Worm (Caenorhabditis elegans) whole organism, late embryonic: ENCODE measurements around the gene srx-101.

Experiments
- C08G9.2 ChIP-seq: sonication (generic microtip); optimal IDR thresholded peaks from 2 replicates; lab custom pipeline; 2016; ENCODE audit warnings: mild to moderate bottlenecking, missing genetic modification characterization, moderate library complexity, missing compliant biosample characterization
- C38D4.7 ChIP-seq: fragments of 200-800 bp; sonication (Bioruptor generic); optimal IDR thresholded peaks from 2 replicates; lab custom pipeline; 2018; ENCODE audit warnings: mild to moderate bottlenecking, missing genetic modification characterization, moderate library complexity, missing compliant biosample characterization
- K02D7.2 ChIP-seq: sonication (generic microtip); optimal IDR thresholded peaks from 2 replicates; lab custom pipeline; 2017; ENCODE audit warnings: mild to moderate bottlenecking, missing genetic modification characterization, missing compliant biosample characterization
- T23F11.4 ChIP-seq: fragments of 200-800 bp; sonication (Bioruptor generic); optimal IDR thresholded peaks from 2 replicates; lab custom pipeline; 2018; ENCODE audit warnings: mild to moderate bottlenecking, missing genetic modification characterization, missing compliant biosample characterization
- Y22D7AL.16 ChIP-seq: sonication (generic microtip); optimal IDR thresholded peaks from 2 replicates; lab custom pipeline; 2016; ENCODE audit warnings: missing genetic modification characterization, missing compliant biosample characterization
- ceh-14 ChIP-seq: sonication (generic microtip); optimal IDR thresholded peaks from 2 replicates; lab custom pipeline; 2016; ENCODE audit warnings: missing genotype, missing genetic modification characterization, missing compliant biosample characterization
- ceh-18 ChIP-seq: sonication (generic microtip); optimal IDR thresholded peaks from 2 replicates; lab custom pipeline; 2016; ENCODE audit warnings: missing genetic modification characterization, missing compliant biosample characterization
- ceh-2 ChIP-seq: sonication (generic microtip); optimal IDR thresholded peaks from 2 replicates; lab custom pipeline; 2016; ENCODE audit warnings: missing genotype, missing genetic modification characterization, missing compliant biosample characterization
- ceh-22 ChIP-seq: sonication (generic microtip); optimal IDR thresholded peaks from 2 replicates; lab custom pipeline; 2017; ENCODE audit warnings: missing biosample characterization, missing genetic modification characterization
- ceh-24 ChIP-seq: sonication (generic microtip); optimal IDR thresholded peaks from 2 replicates; lab custom pipeline; 2016; ENCODE audit warnings: mild to moderate bottlenecking, missing genetic modification characterization, missing compliant biosample characterization
- ceh-30 ChIP-seq: fragments of 150-350 bp; optimal IDR thresholded peaks from 2 replicates; lab custom pipeline; 2014; ENCODE audit warnings: missing biosample characterization, missing genetic modification characterization
- ceh-34 ChIP-seq: sonication (generic microtip); optimal IDR thresholded peaks from 2 replicates; lab custom pipeline; 2016; ENCODE audit warnings: mild to moderate bottlenecking, missing genetic modification characterization, missing compliant biosample characterization
- ceh-45 ChIP-seq: fragments of 200-800 bp; sonication (Bioruptor generic); IDR thresholded peaks from 2 replicates; pipeline ENCODE4 v1.3.6; 2022; ENCODE audit warnings: missing genetic modification reagents, missing genetic modification characterization, missing compliant biosample characterization
- ceh-48 ChIP-seq: sonication (generic microtip); optimal IDR thresholded peaks from 2 replicates; lab custom pipeline; 2016; ENCODE audit warnings: missing genetic modification characterization, inconsistent platforms, missing compliant biosample characterization
- fkh-6 ChIP-seq: sonication (generic microtip); optimal IDR thresholded peaks from 2 replicates; lab custom pipeline; 2016; ENCODE audit warnings: missing genetic modification characterization, missing compliant biosample characterization
- hlh-13 ChIP-seq: fragments of 200-800 bp; sonication (Bioruptor generic); optimal IDR thresholded peaks from 2 replicates; lab custom pipeline; 2018; ENCODE audit warnings: mild to moderate bottlenecking, missing genetic modification characterization, missing compliant biosample characterization
- hlh-15 ChIP-seq: sonication (generic microtip); optimal IDR thresholded peaks from 2 replicates; lab custom pipeline; 2016; ENCODE audit warnings: missing genetic modification characterization, missing compliant biosample characterization
- hlh-30 ChIP-seq: sonication (generic microtip); optimal IDR thresholded peaks from 2 replicates; lab custom pipeline; 2017; ENCODE audit warnings: antibody characterized with exemption, missing genetic modification characterization, missing compliant biosample characterization; ENCODE audit not compliant: insufficient read depth
- lim-6 ChIP-seq: sonication (generic microtip); optimal IDR thresholded peaks from 2 replicates; lab custom pipeline; 2016; ENCODE audit warnings: missing genetic modification characterization, missing compliant biosample characterization
- lin-11 ChIP-seq: fragments of 200-800 bp; sonication (Bioruptor generic); optimal IDR thresholded peaks from 2 replicates; lab custom pipeline; 2018; ENCODE audit warnings: mild to moderate bottlenecking, missing genetic modification characterization, missing compliant biosample characterization
- madf-2 ChIP-seq: sonication (generic microtip); optimal IDR thresholded peaks from 2 replicates; lab custom pipeline; 2017; ENCODE audit warnings: missing genetic modification characterization, missing compliant biosample characterization
- mec-3 ChIP-seq: sonication (generic microtip); optimal IDR thresholded peaks from 2 replicates; lab custom pipeline; 2016; ENCODE audit warnings: borderline replicate concordance, missing genetic modification characterization, missing compliant biosample characterization
- nfya-1 ChIP-seq: sonication (generic microtip); optimal IDR thresholded peaks from 2 replicates; lab custom pipeline; 2017; ENCODE audit warnings: missing genetic modification characterization, mild to moderate bottlenecking, missing compliant biosample characterization, antibody characterized with exemption, moderate library complexity
- nhr-11 ChIP-seq: fragments of 150-350 bp; optimal IDR thresholded peaks from 2 replicates; lab custom pipeline; 2014; ENCODE audit warnings: missing biosample characterization, missing genetic modification characterization
- npax-4 ChIP-seq: sonication (generic microtip); optimal IDR thresholded peaks from 2 replicates; lab custom pipeline; 2016; ENCODE audit warnings: missing genetic modification characterization, missing compliant biosample characterization
- pag-3 ChIP-seq: sonication (generic microtip); optimal IDR thresholded peaks from 2 replicates; lab custom pipeline; 2016; ENCODE audit warnings: missing compliant biosample characterization, missing genetic modification characterization, borderline replicate concordance
- pax-1 ChIP-seq: fragments of 150-350 bp; optimal IDR thresholded peaks from 2 replicates; lab custom pipeline; 2014; ENCODE audit warnings: missing biosample characterization, missing genetic modification characterization
- pha-2 ChIP-seq: sonication (generic microtip); optimal IDR thresholded peaks from 2 replicates; lab custom pipeline; 2017; ENCODE audit warnings: mild to moderate bottlenecking, missing genetic modification characterization, missing compliant biosample characterization
- pros-1 ChIP-seq: fragments of 150-350 bp; optimal IDR thresholded peaks from 2 replicates; lab custom pipeline; 2014; ENCODE audit warnings: missing biosample characterization, missing genetic modification reagents, missing genetic modification characterization
- rnt-1 ChIP-seq: sonication (generic microtip); optimal IDR thresholded peaks from 2 replicates; lab custom pipeline; 2016; ENCODE audit warnings: missing genetic modification characterization, missing compliant biosample characterization
- sdc-2 ChIP-seq: sonication (generic microtip); optimal IDR thresholded peaks from 2 replicates; lab custom pipeline; 2016; ENCODE audit warnings: missing genotype, missing genetic modification characterization, missing compliant biosample characterization
- sox-2 ChIP-seq: fragments of 200-800 bp; sonication (Bioruptor generic); IDR thresholded peaks from 2 replicates; pipeline ENCODE4 v1.3.6; 2022; ENCODE audit warnings: missing genetic modification reagents, missing genetic modification characterization, missing compliant biosample characterization
- sox-4 ChIP-seq: sonication (generic microtip); optimal IDR thresholded peaks from 2 replicates; lab custom pipeline; 2017; ENCODE audit warnings: mild to moderate bottlenecking, missing genetic modification characterization, inconsistent platforms, missing compliant biosample characterization
- syd-9 ChIP-seq: sonication (generic microtip); optimal IDR thresholded peaks from 2 replicates; lab custom pipeline; 2016; ENCODE audit warnings: mild to moderate bottlenecking, missing genetic modification characterization, moderate library complexity, missing compliant biosample characterization
- ttx-3 ChIP-seq: sonication (generic microtip); optimal IDR thresholded peaks from 2 replicates; lab custom pipeline; 2016; ENCODE audit warnings: missing genetic modification reagents, missing genetic modification characterization, missing compliant biosample characterization
- unc-3 ChIP-seq, 2 experiments: fragments of 200-800 bp in 1 of 2; sonication (Bioruptor generic) in 1 of 2; sonication (generic microtip) in 1 of 2; conservative IDR thresholded peaks in 1 of 2; optimal IDR thresholded peaks in 1 of 2; 2 replicates each; pipeline versions ENCODE4 v1.3.6 to Lab custom; 2016 to 2022; ENCODE audit warnings: missing compliant biosample characterization in 2 of 2, missing genetic modification characterization in 2 of 2, missing genetic modification reagents in 1 of 2
- unc-42 ChIP-seq: sonication (generic microtip); optimal IDR thresholded peaks from 2 replicates; lab custom pipeline; 2016; ENCODE audit warnings: missing genotype, missing genetic modification characterization, missing compliant biosample characterization
- unc-55 ChIP-seq: sonication (generic microtip); optimal IDR thresholded peaks from 2 replicates; lab custom pipeline; 2017; ENCODE audit warnings: missing biosample characterization, missing genetic modification reagents, missing genetic modification characterization
- ztf-16 ChIP-seq: sonication (generic microtip); optimal IDR thresholded peaks from 2 replicates; lab custom pipeline; 2017; ENCODE audit warnings: missing genetic modification characterization, missing compliant biosample characterization

srx-101 gene

DNA sequence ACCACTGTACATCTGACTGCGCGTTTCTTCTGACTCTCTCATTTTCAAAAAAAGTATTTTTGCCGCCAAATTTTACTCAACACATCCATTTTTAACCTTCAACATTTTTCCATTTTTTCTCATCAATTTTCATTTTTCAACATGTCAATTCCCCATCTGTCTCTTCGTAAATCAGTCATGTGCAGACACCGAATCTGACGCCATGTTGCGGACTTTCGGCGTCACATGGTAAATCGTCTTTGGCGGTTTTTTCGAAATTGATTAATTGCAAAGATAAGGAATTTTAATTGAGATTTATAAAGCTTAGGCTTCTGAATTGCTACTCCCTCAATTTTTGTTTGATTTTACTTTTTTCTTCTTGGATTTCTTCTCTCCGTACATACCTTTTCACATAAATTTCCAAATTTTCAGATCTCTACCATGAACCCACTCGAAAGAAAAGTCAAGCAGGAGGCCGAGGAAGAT, 7.7 kb downstream of the srx-101 start, which contains the start of gene F19B10.1:
Gene F19B10.1 (plus strand): TSS at position 415 of the 465 bp plus-strand sequence.
- TF ChIP-seq unc-42 (tag; lab: Kevin White, UChicago) (peak; percentile 14), sdc-2 (tag; lab: Kevin White, UChicago) (no peak), pros-1 (no peak), sox-4 (tag; lab: Kevin White, UChicago) (no peak), T23F11.4 (GFP tag; lab: Kevin White, UChicago) (no peak), C08G9.2 (tag; lab: Kevin White, UChicago) (no peak), sox-2 (GFP tag; lab: Robert Waterston, UW) (no peak), Y22D7AL.16 (tag; lab: Kevin White, UChicago) (no peak), nfya-1 (tag; lab: Kevin White, UChicago) (peak; percentile 39), hlh-15 (no peak), ztf-16 (tag; lab: Kevin White, UChicago) (no peak), pag-3 (tag; lab: Kevin White, UChicago) (no peak), ceh-24 (tag; lab: Kevin White, UChicago) (no peak), madf-2 (tag; lab: Kevin White, UChicago) (no peak), ttx-3 (no peak), hlh-30 (tag; lab: Kevin White, UChicago) (peak; percentile 94), ceh-18 (tag; lab: Kevin White, UChicago) (peak; percentile 11), unc-3 (GFP tag; conservative IDR thresholded peaks at IDR 0.05; lab: Robert Waterston, UW) (no peak), unc-3 (tag; optimal IDR thresholded peaks at IDR 0.05; lab: Kevin White, UChicago) (no peak), ceh-34 (tag; lab: Kevin White, UChicago) (no peak), ceh-45 (GFP tag; lab: Robert Waterston, UW) (no peak), lim-6 (tag; lab: Kevin White, UChicago) (no peak), ceh-48 (no peak), mec-3 (no peak), ceh-14 (no peak), npax-4 (tag; lab: Kevin White, UChicago) (no peak), hlh-13 (GFP tag; lab: Kevin White, UChicago) (no peak), C38D4.7 (GFP tag; lab: Kevin White, UChicago) (no peak), unc-55 (GFP tag; lab: Kevin White, UChicago) (peak; percentile 62), ceh-22 (no peak), fkh-6 (no peak), pha-2 (tag; lab: Kevin White, UChicago) (no peak), rnt-1 (tag; lab: Kevin White, UChicago) (no peak), lin-11 (tag; lab: Kevin White, UChicago) (no peak), ceh-2 (no peak), K02D7.2 (no peak), ceh-30 (tag; lab: Kevin White, UChicago) (no peak)

DNA sequence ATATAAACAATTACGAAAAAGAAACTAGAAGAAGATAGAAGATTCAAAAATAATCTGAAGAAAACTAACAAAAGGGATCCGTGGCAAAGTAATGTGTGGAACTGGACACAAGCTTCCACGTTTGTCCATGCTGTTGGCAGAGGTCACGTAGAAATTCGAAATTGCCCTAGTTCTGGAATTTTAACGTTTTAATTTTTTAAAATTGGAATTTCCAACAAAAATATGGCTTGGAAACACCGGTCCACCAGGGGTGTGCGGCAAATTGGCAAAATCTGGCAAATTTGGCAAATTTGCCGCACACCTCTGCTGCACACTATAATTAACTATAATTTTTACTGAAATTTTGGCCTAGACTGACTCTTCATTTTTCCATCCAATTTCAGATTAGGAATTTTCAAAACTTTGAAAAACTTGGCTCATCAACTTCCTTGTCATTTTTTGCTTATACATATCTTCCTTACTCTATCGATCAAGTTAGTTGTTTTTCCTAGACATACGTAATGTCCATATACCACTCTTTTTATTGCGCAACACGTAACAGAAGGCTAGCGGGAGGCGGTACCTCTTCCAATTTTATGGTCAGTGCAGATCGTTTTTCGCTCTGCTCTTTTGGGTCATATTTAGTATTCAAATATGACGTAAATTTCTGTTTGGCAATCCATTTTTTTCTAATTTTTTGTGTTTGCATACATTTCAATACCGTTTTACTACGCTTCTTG, 9.0 kb downstream of the srx-101 start, which contains the start of gene F19B10.10:
Gene F19B10.10 (minus strand): TSS at position 51 of the 719 bp plus-strand sequence.
- TF ChIP-seq pax-1 (tag; lab: Kevin White, UChicago), result no peak
- no peak for TF ChIP-seq ceh-22
- TF ChIP-seq pag-3 (tag; lab: Kevin White, UChicago), result no peak
- no peak for TF ChIP-seq ceh-18 (tag; lab: Kevin White, UChicago)
- no peak for TF ChIP-seq syd-9
- no peak for TF ChIP-seq nhr-11 (tag; lab: Kevin White, UChicago)
- TF ChIP-seq sdc-2 (tag; lab: Kevin White, UChicago), result no peak
- no peak for TF ChIP-seq sox-4 (tag; lab: Kevin White, UChicago)
- no peak for TF ChIP-seq npax-4 (tag; lab: Kevin White, UChicago)
